Fruit fly (Drosophila melanogaster): ENCODE results near the gene CG42502.
A peak's percentile ranks its signal among the peaks of the same experiment; 100 is the strongest.

The CG42502 gene

DNA sequence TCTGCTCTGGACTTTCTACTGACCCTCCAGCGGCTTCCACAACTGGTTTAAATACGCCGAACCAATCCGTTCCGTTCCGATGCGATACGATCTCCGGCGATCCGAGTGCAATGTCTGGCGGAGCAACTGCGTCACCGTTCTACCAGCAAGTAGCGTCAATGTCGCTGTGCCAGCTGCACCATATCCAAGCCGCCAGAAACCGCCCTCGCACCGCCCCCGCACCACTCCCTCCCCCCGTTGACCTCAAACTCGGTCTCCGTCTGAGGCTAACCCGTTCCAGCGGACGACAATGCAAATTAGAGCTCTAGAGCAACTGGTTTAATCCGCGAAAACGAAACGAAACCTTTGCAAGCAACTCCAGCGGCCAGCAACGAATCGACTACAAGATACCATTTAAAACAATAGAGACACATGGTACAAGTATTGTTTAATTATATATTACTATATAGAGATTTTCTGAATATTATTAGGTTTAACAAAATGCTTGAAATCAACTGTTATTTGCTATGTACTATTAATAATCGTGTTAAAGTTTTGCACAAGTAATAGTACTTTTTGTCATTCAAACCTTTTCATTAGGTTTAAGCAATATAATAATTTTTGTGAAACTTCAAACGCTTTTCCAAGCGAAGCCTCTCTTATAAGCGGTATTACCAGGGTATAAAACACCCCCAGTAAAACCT is at the start of gene CG42502, which contains the start of gene CG10570 (continued):
- TF ChIP-seq shn (GFP tag; optimal IDR thresholded peaks at IDR 0.05) (no peak), grau (tag; optimal IDR thresholded peaks at IDR 0.05) (peak; percentile 21), Ets65A (GFP tag) (no peak), pros (GFP tag; optimal IDR thresholded peaks at IDR 0.05) (no peak), CG11504 (tag; optimal IDR thresholded peaks at IDR 0.05) (peak; percentile 14), danr (GFP tag; IDR thresholded peaks at IDR 0.05) (no peak), lmd (GFP tag; IDR thresholded peaks at IDR 0.05) (no peak), CG6683 (GFP tag; optimal IDR thresholded peaks at IDR 0.05) (no peak), Optix (GFP tag; IDR thresholded peaks at IDR 0.05) (no peak), Mes4 (GFP tag; optimal IDR thresholded peaks at IDR 0.05) (no peak), slp2 (GFP tag; optimal IDR thresholded peaks at IDR 0.05) (no peak), CG3163 (GFP tag; optimal IDR thresholded peaks at IDR 0.05) (no peak), Oli (tag; optimal IDR thresholded peaks at IDR 0.05) (no peak), HLH4C (GFP tag; IDR thresholded peaks at IDR 0.05; ENCODE audit: partially characterized antibody) (peak; percentile 43; the same call in 2 of the 3 replicates), ftz-f1 (GFP tag; optimal IDR thresholded peaks at IDR 0.05) (no peak), bbx (GFP tag; IDR thresholded peaks at IDR 0.05; ENCODE audit: partially characterized antibody) (peak; percentile 21; the same call in 1 of the 2 replicates), amos (GFP tag; IDR thresholded peaks at IDR 0.05; ENCODE audit: partially characterized antibody) (no peak), klu (GFP tag; IDR thresholded peaks at IDR 0.05) (peak; percentile 32; the same call in 1 of the 2 replicates), CG14050 (GFP tag; IDR thresholded peaks at IDR 0.05) (no peak), CrebB (tag; optimal IDR thresholded peaks at IDR 0.05) (no peak), Jarid2 (GFP tag; optimal IDR thresholded peaks at IDR 0.05) (no peak), HmgZ (tag; optimal IDR thresholded peaks at IDR 0.05) (no peak), mirr (GFP tag; optimal IDR thresholded peaks at IDR 0.05) (no peak), CG15269 (tag; optimal IDR thresholded peaks at IDR 0.05) (no peak), Hr51 (GFP tag; optimal IDR thresholded peaks at IDR 0.05) (peak in 1 of 2 experiments; percentile 11), CG12769 (tag; optimal IDR thresholded peaks at IDR 0.05) (peak; percentile 20), CG10147 (GFP tag; optimal IDR thresholded peaks at IDR 0.05) (no peak), CG15073 (GFP tag; optimal IDR thresholded peaks at IDR 0.05) (no peak), CG34376 (GFP tag; optimal IDR thresholded peaks at IDR 0.05) (no peak), Side (GFP tag; optimal IDR thresholded peaks at IDR 0.05) (no peak), slou (GFP tag; optimal IDR thresholded peaks at IDR 0.05) (no peak), CG17612 (GFP tag; IDR thresholded peaks at IDR 0.05) (no peak), CG30431 (GFP tag; optimal IDR thresholded peaks at IDR 0.05) (no peak), CG8924 (tag; optimal IDR thresholded peaks at IDR 0.05) (peak; percentile 2), ERR (GFP tag; optimal IDR thresholded peaks at IDR 0.05) (no peak), CG9437 (GFP tag; optimal IDR thresholded peaks at IDR 0.05) (no peak), zfh1 (GFP tag; IDR thresholded peaks at IDR 0.05) (0 out of 3 replicates have a peak, but pooled peaks have one; percentile 25), CG14014 (GFP tag; IDR thresholded peaks at IDR 0.05) (no peak), CG6272 (GFP tag; IDR thresholded peaks at IDR 0.05) (no peak), CG15696 (tag; optimal IDR thresholded peaks at IDR 0.05) (no peak), gce (GFP tag; IDR thresholded peaks at IDR 0.05) (no peak), CG3847 (GFP tag; IDR thresholded peaks at IDR 0.05) (no peak), CG2678 (tag; optimal IDR thresholded peaks at IDR 0.05) (peak; percentile 29), CG11456 (GFP tag; IDR thresholded peaks at IDR 0.05) (no peak), twi (tag; optimal IDR thresholded peaks at IDR 0.05) (no peak), dmrt99B (tag; optimal IDR thresholded peaks at IDR 0.05) (no peak), Meics (GFP tag; optimal IDR thresholded peaks at IDR 0.05) (no peak), CG17912 (GFP tag; optimal IDR thresholded peaks at IDR 0.05) (no peak), eve (GFP tag; optimal IDR thresholded peaks at IDR 0.05) (no peak), CG6689 (GFP tag; IDR thresholded peaks at IDR 0.05) (no peak)
